Worm (Caenorhabditis elegans) whole organism, L4/young adult: ENCODE measurements around the gene bbs-4.

Experiments used
- W03F9.2 ChIP-seq: fragments of 150-350 bp; optimal IDR thresholded peaks from 2 replicates; lab custom pipeline; 2014; ENCODE audit warnings: missing biosample characterization, missing genetic modification characterization
- dao-5 ChIP-seq: sonication (generic microtip); optimal IDR thresholded peaks from 2 replicates; lab custom pipeline; 2016; ENCODE audit warnings: missing genotype, missing genetic modification characterization, moderate library complexity, missing compliant biosample characterization

DNA sequence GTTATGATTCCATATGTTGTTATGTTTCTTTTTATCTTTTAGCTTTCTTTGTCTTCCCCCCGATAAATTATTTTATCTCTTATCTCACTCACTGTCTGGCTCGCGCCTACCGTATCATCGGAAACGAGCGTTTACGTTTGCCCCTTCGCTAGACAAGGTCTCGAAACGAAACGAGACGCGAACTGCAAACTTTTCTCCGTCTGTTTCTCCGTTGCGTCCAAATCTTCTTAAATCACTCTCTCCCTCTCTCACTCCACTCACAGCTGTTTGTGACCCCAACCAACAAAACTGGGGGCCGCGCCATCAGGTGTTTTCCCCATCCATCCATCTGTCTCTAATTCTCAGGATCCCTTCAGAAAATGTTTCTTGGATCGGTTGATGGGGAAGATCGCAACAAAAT, 8.2 kb upstream of the bbs-4 start:
- TF ChIP-seq W03F9.2 (no peak), dao-5 (no peak)
